Worm (Caenorhabditis elegans): ENCODE results near the gene C55A6.4.

ce11 chrV:11552379-11552778, 34.7 kb upstream of the C55A6.4 start, which contains the start of gene srx-85:
- no peak for TF ChIP-seq nhr-237 (tag; optimal IDR thresholded peaks at IDR 0.05)
- TF ChIP-seq egl-27 (tag; optimal IDR thresholded peaks at IDR 0.05) = no peak
- no peak for TF ChIP-seq aly-2 (tag; optimal IDR thresholded peaks at IDR 0.05)
- no peak for TF ChIP-seq nhr-76 (tag; optimal IDR thresholded peaks at IDR 0.05)
- TF ChIP-seq ztf-11 (tag; optimal IDR thresholded peaks at IDR 0.05) = no peak
- TF ChIP-seq nhr-28 (tag; optimal IDR thresholded peaks at IDR 0.05) = no peak
- no peak for TF ChIP-seq ceh-82 (tag; optimal IDR thresholded peaks at IDR 0.05)
- no peak for TF ChIP-seq sdz-12 (GFP tag; optimal IDR thresholded peaks at IDR 0.05)
- TF ChIP-seq hlh-30 (tag; optimal IDR thresholded peaks at IDR 0.05; ENCODE audit: insufficient read depth) = no peak
- TF ChIP-seq pha-4 (GFP tag; IDR thresholded peaks at IDR 0.05) = no peak
- no peak for TF ChIP-seq pha-4 (tag; optimal IDR thresholded peaks at IDR 0.05)
- TF ChIP-seq nhr-25 (tag; optimal IDR thresholded peaks at IDR 0.05; ENCODE audit: borderline replicate concordance, insufficient read depth) = no peak

All from whole organism, L4 larva.